Fruit fly (Drosophila melanogaster) whole organism, embryonic: ENCODE results near the gene cni.
A peak's percentile ranks its signal among the peaks of the same experiment; 100 is the strongest.

Experiments used
- Abd-B ChIP-seq: fragments of 200-800 bp; sonication (Bioruptor generic); optimal IDR thresholded peaks from 2 replicates; lab custom pipeline; 2018; ENCODE audit warnings: missing biosample characterization, mild to moderate bottlenecking, missing genetic modification characterization, moderate library complexity
- B-H1 ChIP-seq: fragments of 200-800 bp; sonication (Bioruptor generic); IDR thresholded peaks from 3 replicates; pipeline ENCODE4 v1.3.6; 2022; ENCODE audit warnings: missing biosample characterization, missing genetic modification characterization
- BtbVII ChIP-seq: fragments of 200-800 bp; sonication (Bioruptor generic); optimal IDR thresholded peaks from 3 replicates; lab custom pipeline; 2017; ENCODE audit warnings: missing biosample characterization, mild to moderate bottlenecking, missing genetic modification characterization
- CG11247 ChIP-seq: fragments of 200-800 bp; sonication (Bioruptor generic); IDR thresholded peaks from 2 replicates; pipeline ENCODE4 v1.3.6; 2022; ENCODE audit warnings: missing biosample characterization, missing genetic modification characterization
- CG11504 ChIP-seq: fragments of 200-800 bp; sonication (Bioruptor generic); optimal IDR thresholded peaks from 3 replicates; lab custom pipeline; 2019; ENCODE audit warnings: missing biosample characterization, mild to moderate bottlenecking, missing genetic modification characterization, moderate library complexity
- CG12942 ChIP-seq: fragments of 200-800 bp; sonication (Bioruptor generic); optimal IDR thresholded peaks from 3 replicates; lab custom pipeline; 2016; ENCODE audit warnings: missing biosample characterization, missing genetic modification characterization
- CG14667 ChIP-seq: fragments of 200-800 bp; sonication (Bioruptor generic); IDR thresholded peaks from 2 replicates; pipeline ENCODE4 v1.3.6; 2022; ENCODE audit warnings: missing biosample characterization, missing genetic modification characterization
- CG15269 ChIP-seq: fragments of 200-800 bp; sonication (Bioruptor generic); optimal IDR thresholded peaks from 2 replicates; lab custom pipeline; 2018; ENCODE audit warnings: missing biosample characterization, mild to moderate bottlenecking, missing genetic modification characterization, moderate library complexity
- CG15696 ChIP-seq: fragments of 200-800 bp; sonication (Bioruptor generic); optimal IDR thresholded peaks from 2 replicates; lab custom pipeline; 2019; ENCODE audit warnings: missing biosample characterization, mild to moderate bottlenecking, missing genetic modification characterization, moderate library complexity
- CG16863 ChIP-seq: fragments of 200-800 bp; sonication (Bioruptor generic); optimal IDR thresholded peaks from 3 replicates; lab custom pipeline; 2016; ENCODE audit warnings: missing biosample characterization, missing genetic modification characterization
- CG17186 ChIP-seq: fragments of 200-800 bp; sonication (Bioruptor generic); optimal IDR thresholded peaks from 3 replicates; lab custom pipeline; 2017; ENCODE audit warnings: missing biosample characterization, missing genetic modification reagents, missing genetic modification characterization
- CG1832 ChIP-seq: fragments of 200-800 bp; sonication (Bioruptor generic); optimal IDR thresholded peaks from 2 replicates; lab custom pipeline; 2017; ENCODE audit warnings: missing biosample characterization, mild to moderate bottlenecking, missing genetic modification characterization, inconsistent platforms
- CG2712 ChIP-seq: fragments of 200-800 bp; optimal IDR thresholded peaks from 3 replicates; lab custom pipeline; 2019; ENCODE audit warnings: missing biosample characterization, mild to moderate bottlenecking, missing genetic modification characterization, moderate library complexity
- CG2889 ChIP-seq: fragments of 200-800 bp; sonication (Bioruptor generic); IDR thresholded peaks from 3 replicates; pipeline ENCODE4 v1.3.6; 2022; ENCODE audit warnings: missing biosample characterization, missing genetic modification characterization
- CG30403 ChIP-seq: fragments of 200-800 bp; sonication (Bioruptor generic); optimal IDR thresholded peaks from 3 replicates; lab custom pipeline; 2016; ENCODE audit warnings: missing biosample characterization, missing genetic modification characterization
- CG32767 ChIP-seq: fragments of 200-800 bp; sonication (Bioruptor generic); IDR thresholded peaks from 2 replicates; pipeline ENCODE4 v1.3.6; 2022; ENCODE audit warnings: missing biosample characterization, missing genetic modification characterization
- CG42726 ChIP-seq: fragments of 200-800 bp; sonication (Bioruptor generic); IDR thresholded peaks from 2 replicates; pipeline ENCODE4 v1.3.6; 2022; ENCODE audit warnings: missing biosample characterization, missing genetic modification characterization; ENCODE audit not compliant: partially characterized antibody
- CG4424 ChIP-seq: fragments of 200-800 bp; sonication (Bioruptor generic); optimal IDR thresholded peaks from 3 replicates; lab custom pipeline; 2016; ENCODE audit warnings: missing biosample characterization, missing genetic modification characterization
- CG6272 ChIP-seq: fragments of 200-800 bp; sonication (Bioruptor generic); IDR thresholded peaks from 2 replicates; pipeline ENCODE4 v1.3.6; 2022; ENCODE audit warnings: missing biosample characterization, missing genetic modification characterization
- CG8388 ChIP-seq: fragments of 200-800 bp; sonication (Bioruptor generic); optimal IDR thresholded peaks from 2 replicates; lab custom pipeline; 2019; ENCODE audit warnings: missing biosample characterization, mild to moderate bottlenecking, missing genetic modification characterization, moderate library complexity
- D ChIP-seq, 2 experiments: fragments of 200-800 bp in 1 of 2; fragments of >200 bp in 1 of 2; sonication (Bioruptor generic) in 1 of 2; optimal IDR thresholded peaks; 2 replicates in 1 of 2; 3 replicates in 1 of 2; lab custom pipeline; 2017; ENCODE audit warnings: mild to moderate bottlenecking in 1 of 2, missing biosample characterization in 1 of 2, missing genetic modification characterization in 1 of 2, missing genetic modification reagents in 1 of 2
- Doc2 ChIP-seq: fragments of 200-800 bp; sonication (Bioruptor generic); IDR thresholded peaks from 2 replicates; pipeline ENCODE4 v1.3.6; 2022; ENCODE audit warnings: missing biosample characterization, missing genetic modification characterization
- Ets97D ChIP-seq: fragments of 200-800 bp; sonication (Bioruptor generic); optimal IDR thresholded peaks from 3 replicates; lab custom pipeline; 2016; ENCODE audit warnings: missing biosample characterization, missing genetic modification characterization
- Fer3 ChIP-seq: fragments of 200-800 bp; sonication (Bioruptor generic); optimal IDR thresholded peaks from 2 replicates; lab custom pipeline; 2018; ENCODE audit warnings: missing biosample characterization, mild to moderate bottlenecking, missing genetic modification characterization, moderate library complexity
- Gsc ChIP-seq: fragments of 200-800 bp; sonication (Bioruptor generic); IDR thresholded peaks from 2 replicates; pipeline ENCODE4 v1.3.6; 2022; ENCODE audit warnings: missing biosample characterization, missing genetic modification characterization
- Gug ChIP-seq: fragments of 200-800 bp; sonication (Bioruptor generic); IDR thresholded peaks from 4 replicates; pipeline ENCODE4 v1.3.6; 2022; ENCODE audit warnings: missing biosample characterization, missing genetic modification characterization
- Hr78 ChIP-seq, 2 experiments: fragments of 200-800 bp in 1 of 2; fragments of >200 bp in 1 of 2; sonication (Bioruptor generic) in 1 of 2; optimal IDR thresholded peaks; 2 replicates each; lab custom pipeline; 2017 to 2019; ENCODE audit warnings: missing biosample characterization in 2 of 2, missing genetic modification characterization in 2 of 2, mild to moderate bottlenecking in 1 of 2, moderate library complexity in 1 of 2
- Lim3 ChIP-seq: fragments of 200-800 bp; sonication (Bioruptor generic); IDR thresholded peaks from 2 replicates; pipeline ENCODE4 v1.3.6; 2022; ENCODE audit warnings: missing biosample characterization, missing genetic modification characterization
- Meics ChIP-seq: fragments of 200-800 bp; sonication (Bioruptor generic); optimal IDR thresholded peaks from 2 replicates; lab custom pipeline; 2017; ENCODE audit warnings: missing biosample characterization, mild to moderate bottlenecking, missing genetic modification characterization
- NC2α ChIP-seq: fragments of 200-800 bp; sonication (Bioruptor generic); optimal IDR thresholded peaks from 2 replicates; lab custom pipeline; 2016; ENCODE audit warnings: missing biosample characterization, missing genetic modification characterization
- Side ChIP-seq: fragments of 200-800 bp; sonication (Bioruptor generic); optimal IDR thresholded peaks from 2 replicates; lab custom pipeline; 2016; ENCODE audit warnings: missing biosample characterization, missing genetic modification characterization
- Sox100B ChIP-seq: fragments of 200-800 bp; sonication (Bioruptor generic); optimal IDR thresholded peaks from 3 replicates; lab custom pipeline; 2018; ENCODE audit warnings: missing biosample characterization, mild to moderate bottlenecking, missing genetic modification characterization
- Stat92E ChIP-seq, 3 experiments: fragments of >200 bp in 2 of 3; fragments of 200-800 bp in 1 of 3; sonication (Bioruptor generic) in 1 of 3; optimal IDR thresholded peaks; 2 replicates each; lab custom pipeline; 2017 to 2019; ENCODE audit warnings: missing biosample characterization in 3 of 3, missing genetic modification characterization in 3 of 3, mild to moderate bottlenecking in 1 of 3, moderate library complexity in 1 of 3
- YL-1 ChIP-seq: fragments of 200-800 bp; sonication (Bioruptor generic); optimal IDR thresholded peaks from 3 replicates; lab custom pipeline; 2017; ENCODE audit warnings: missing biosample characterization, mild to moderate bottlenecking, missing genetic modification characterization
- chif ChIP-seq, 2 experiments: fragments of 200-800 bp; sonication (Bioruptor generic); optimal IDR thresholded peaks; 3 replicates each; lab custom pipeline; 2016; ENCODE audit warnings: missing biosample characterization in 2 of 2, missing genetic modification characterization in 2 of 2
- crol ChIP-seq: fragments of 200-800 bp; sonication (Bioruptor generic); IDR thresholded peaks from 2 replicates; pipeline ENCODE4 v1.3.6; 2022; ENCODE audit warnings: missing biosample characterization, missing genetic modification characterization
- dati ChIP-seq: fragments of 200-800 bp; sonication (Bioruptor generic); IDR thresholded peaks from 2 replicates; pipeline ENCODE4 v1.3.6; 2022; ENCODE audit warnings: missing biosample characterization, missing genetic modification characterization
- eve ChIP-seq, 2 experiments: fragments of >200 bp; optimal IDR thresholded peaks; 2 replicates each; lab custom pipeline; 2017; ENCODE audit warnings: missing biosample characterization in 2 of 2, missing genetic modification characterization in 2 of 2
- fu2 ChIP-seq: fragments of 200-800 bp; sonication (Bioruptor generic); optimal IDR thresholded peaks from 2 replicates; lab custom pipeline; 2016; ENCODE audit warnings: missing biosample characterization, missing genetic modification characterization
- hbn ChIP-seq: fragments of 200-800 bp; sonication (Bioruptor generic); IDR thresholded peaks from 2 replicates; pipeline ENCODE4 v1.3.6; 2022; ENCODE audit warnings: missing biosample characterization, missing genetic modification characterization; ENCODE audit not compliant: partially characterized antibody
- ken ChIP-seq: fragments of 200-800 bp; sonication (Bioruptor generic); IDR thresholded peaks from 3 replicates; pipeline ENCODE4 v1.3.6; 2022; ENCODE audit warnings: missing biosample characterization, missing genetic modification characterization
- onecut ChIP-seq: fragments of 200-800 bp; sonication (Bioruptor generic); IDR thresholded peaks from 2 replicates; pipeline ENCODE4 v1.3.6; 2022; ENCODE audit warnings: missing biosample characterization, missing genetic modification characterization
- ro ChIP-seq: fragments of 200-800 bp; sonication (Bioruptor generic); IDR thresholded peaks from 2 replicates; pipeline ENCODE4 v1.3.6; 2022; ENCODE audit warnings: missing biosample characterization, missing genetic modification characterization
- row ChIP-seq: fragments of 200-800 bp; sonication (Bioruptor generic); IDR thresholded peaks from 3 replicates; pipeline ENCODE4 v1.3.6; 2022; ENCODE audit warnings: missing biosample characterization, missing genetic modification characterization
- sima ChIP-seq: fragments of 200-800 bp; sonication (Bioruptor generic); optimal IDR thresholded peaks from 2 replicates; lab custom pipeline; 2016; ENCODE audit warnings: missing biosample characterization, missing genetic modification characterization
- slou ChIP-seq: fragments of 200-800 bp; sonication (Bioruptor generic); optimal IDR thresholded peaks from 3 replicates; lab custom pipeline; 2016; ENCODE audit warnings: missing biosample characterization, missing genetic modification characterization
- tna ChIP-seq: fragments of 200-800 bp; sonication (Bioruptor generic); IDR thresholded peaks from 2 replicates; pipeline ENCODE4 v1.3.6; 2022; ENCODE audit warnings: missing biosample characterization, missing genetic modification characterization; ENCODE audit not compliant: partially characterized antibody
- trh ChIP-seq: fragments of 200-800 bp; sonication (Bioruptor generic); optimal IDR thresholded peaks from 2 replicates; lab custom pipeline; 2016; ENCODE audit warnings: missing biosample characterization, missing genetic modification characterization
- twi ChIP-seq: fragments of 200-800 bp; optimal IDR thresholded peaks from 2 replicates; lab custom pipeline; 2019; ENCODE audit warnings: missing biosample characterization, mild to moderate bottlenecking, missing genetic modification characterization, moderate library complexity
- vvl ChIP-seq: fragments of 200-800 bp; sonication (Bioruptor generic); IDR thresholded peaks from 2 replicates; pipeline ENCODE4 v1.3.6; 2022; ENCODE audit warnings: missing biosample characterization, missing genetic modification characterization

Gene cni

dm6 chr2L:16329102-16329520 is 18.6 kb upstream of the cni start, which contains the start of gene mRpL4 (continued):
- peak; percentile 77 for TF ChIP-seq CG4424
- TF ChIP-seq CG8388 (GFP tag; lab: Kevin White, UChicago): peak; percentile 49
- peak; percentile 54 for TF ChIP-seq Fer3 (tag; lab: Kevin White, UChicago)
- TF ChIP-seq CG16863 (GFP tag; lab: Kevin White, UChicago): peak; percentile 57
- no peak for TF ChIP-seq CG14667 (GFP tag; lab: Robert Waterston, UW)
- TF ChIP-seq Side (GFP tag; lab: Kevin White, UChicago): peak; percentile 61
- TF ChIP-seq CG30403 (GFP tag; lab: Kevin White, UChicago): peak; percentile 83
- no peak for TF ChIP-seq CG11504 (tag; lab: Kevin White, UChicago)
- no peak for TF ChIP-seq Gsc (GFP tag; lab: Robert Waterston, UW)
- peak; percentile 79 for TF ChIP-seq CG2712 (tag; lab: Kevin White, UChicago)
- TF ChIP-seq Meics (GFP tag; lab: Kevin White, UChicago): peak; percentile 100
- TF ChIP-seq chif (GFP tag; optimal IDR thresholded peaks at IDR 0.05; lab: Kevin White, UChicago): peak; percentile 51 to 73
- no peak for TF ChIP-seq D (optimal IDR thresholded peaks at IDR 0.05; lab: Kevin White, UChicago)
- TF ChIP-seq D (GFP tag; optimal IDR thresholded peaks at IDR 0.05; lab: Kevin White, UChicago): no peak
- no peak for TF ChIP-seq Hr78 (GFP tag; optimal IDR thresholded peaks at IDR 0.05; lab: Kevin White, UChicago)
- peak; percentile 78 for TF ChIP-seq CG32767 (GFP tag; lab: Robert Waterston, UW)
- TF ChIP-seq CG12942 (GFP tag; lab: Kevin White, UChicago): peak; percentile 78
- no peak for TF ChIP-seq crol (GFP tag; lab: Robert Waterston, UW)
- TF ChIP-seq slou: peak; percentile 60
- peak; percentile 12 for TF ChIP-seq sima (GFP tag; lab: Kevin White, UChicago)
- TF ChIP-seq ro (GFP tag; lab: Robert Waterston, UW): no peak
- no peak for TF ChIP-seq CG1832 (GFP tag; lab: Kevin White, UChicago)
- TF ChIP-seq eve (GFP tag; optimal IDR thresholded peaks at IDR 0.05; lab: Kevin White, UChicago): peak in 1 of 2 experiments; percentile 61
- peak; percentile 93 for TF ChIP-seq row (GFP tag; lab: Robert Waterston, UW)
- peak; percentile 54 for TF ChIP-seq trh (GFP tag; lab: Kevin White, UChicago)
- peak; percentile 13 for TF ChIP-seq NC2α (GFP tag; lab: Kevin White, UChicago)
- peak; percentile 99 for TF ChIP-seq CG42726 (GFP tag; lab: Robert Waterston, UW)
- peak; percentile 70 for TF ChIP-seq Ets97D (GFP tag; lab: Kevin White, UChicago)
- peak; percentile 84 for TF ChIP-seq CG17186 (GFP tag; lab: Kevin White, UChicago)
- TF ChIP-seq hbn: peak; percentile 99
- no peak for TF ChIP-seq BtbVII (GFP tag; lab: Kevin White, UChicago)
- TF ChIP-seq CG11247: peak; percentile 70
- peak; percentile 99 for TF ChIP-seq tna (GFP tag; lab: Robert Waterston, UW)
- TF ChIP-seq Sox100B (GFP tag; lab: Kevin White, UChicago): peak; percentile 30
- 0 out of 3 replicates have a peak, but pooled peaks have one; percentile 42 for TF ChIP-seq CG2889 (GFP tag; lab: Robert Waterston, UW)
- peak; percentile 84 for TF ChIP-seq Gug
- TF ChIP-seq Doc2 (GFP tag; lab: Robert Waterston, UW): no peak
- no peak for TF ChIP-seq dati (GFP tag; lab: Robert Waterston, UW)
- no peak for TF ChIP-seq Stat92E (GFP tag; optimal IDR thresholded peaks at IDR 0.05; lab: Kevin White, UChicago)
- peak; percentile 70 for TF ChIP-seq fu2
- TF ChIP-seq vvl (GFP tag; lab: Robert Waterston, UW): peak; percentile 69
- peak; percentile 74 for TF ChIP-seq CG6272
- TF ChIP-seq ken (GFP tag; lab: Robert Waterston, UW): peak; percentile 65; the same call in 1 of the 3 replicates
- no peak for TF ChIP-seq Lim3 (GFP tag; lab: Robert Waterston, UW)
- peak; percentile 25 for TF ChIP-seq twi (tag; lab: Kevin White, UChicago)
- TF ChIP-seq onecut: 0 out of 2 replicates have a peak, but pooled peaks have one; percentile 23
- TF ChIP-seq CG15269: no peak
- TF ChIP-seq B-H1 (GFP tag; lab: Robert Waterston, UW): peak; percentile 35; the same call in 1 of the 3 replicates
- TF ChIP-seq YL-1 (GFP tag; lab: Kevin White, UChicago): peak; percentile 28
- TF ChIP-seq CG15696: peak; percentile 47
- peak; percentile 72 for TF ChIP-seq Abd-B (GFP tag; lab: Kevin White, UChicago)
